Fruit fly (Drosophila melanogaster) whole organism, pupa: Measurements from ENCODE around the gene Afg3l2.

Source experiments
- CG10348 ChIP-seq: fragments of 200-800 bp; sonication (Bioruptor generic); IDR thresholded peaks from 2 replicates; pipeline ENCODE4 v1.3.6; 2022; ENCODE audit warnings: missing biosample characterization, missing genetic modification characterization
- CG12605 ChIP-seq: fragments of 200-800 bp; sonication (Bioruptor generic); IDR thresholded peaks from 2 replicates; pipeline ENCODE4 v1.3.6; 2022; ENCODE audit warnings: missing biosample characterization, missing genetic modification characterization
- CG13204 ChIP-seq: fragments of 200-800 bp; sonication (Bioruptor generic); optimal IDR thresholded peaks from 2 replicates; lab custom pipeline; 2018; ENCODE audit warnings: missing biosample characterization, mild to moderate bottlenecking, missing genetic modification characterization, moderate library complexity
- CG14655 ChIP-seq: fragments of 200-800 bp; sonication (Bioruptor generic); optimal IDR thresholded peaks from 3 replicates; lab custom pipeline; 2017; ENCODE audit warnings: mild to moderate bottlenecking, missing biosample characterization, missing genetic modification reagents, missing genetic modification characterization
- CG15710 ChIP-seq: fragments of 200-800 bp; sonication (Bioruptor generic); optimal IDR thresholded peaks from 2 replicates; lab custom pipeline; 2018; ENCODE audit warnings: missing biosample characterization, mild to moderate bottlenecking, missing genetic modification characterization, moderate library complexity
- CG17806 ChIP-seq: fragments of 200-800 bp; sonication (Bioruptor generic); optimal IDR thresholded peaks from 2 replicates; lab custom pipeline; 2018; ENCODE audit warnings: missing biosample characterization, mild to moderate bottlenecking, missing genetic modification characterization, moderate library complexity
- CG32121 ChIP-seq: fragments of 200-800 bp; sonication (Bioruptor generic); IDR thresholded peaks from 2 replicates; pipeline ENCODE4 v1.3.6; 2022; ENCODE audit warnings: missing biosample characterization, missing genetic modification characterization
- CG34367 ChIP-seq: fragments of 200-800 bp; sonication (Bioruptor generic); optimal IDR thresholded peaks from 2 replicates; lab custom pipeline; 2018; ENCODE audit warnings: missing biosample characterization, mild to moderate bottlenecking, missing genetic modification characterization
- CG4496 ChIP-seq: fragments of 200-800 bp; sonication (Bioruptor generic); IDR thresholded peaks from 3 replicates; pipeline ENCODE4 v1.3.6; 2022; ENCODE audit warnings: missing biosample characterization, missing genetic modification characterization
- CG8159 ChIP-seq: fragments of 200-800 bp; sonication (Bioruptor generic); optimal IDR thresholded peaks from 3 replicates; lab custom pipeline; 2018; ENCODE audit warnings: missing biosample characterization, mild to moderate bottlenecking, missing genetic modification characterization, moderate library complexity
- CG8301 ChIP-seq: fragments of 200-800 bp; sonication (Bioruptor generic); optimal IDR thresholded peaks from 2 replicates; lab custom pipeline; 2018; ENCODE audit warnings: missing biosample characterization, mild to moderate bottlenecking, missing genetic modification characterization
- CG9948 ChIP-seq: fragments of 200-800 bp; sonication (Bioruptor generic); optimal IDR thresholded peaks from 2 replicates; lab custom pipeline; 2018; ENCODE audit warnings: missing biosample characterization, mild to moderate bottlenecking, missing genetic modification characterization, moderate library complexity
- D1 ChIP-seq: fragments of 200-800 bp; sonication (Bioruptor generic); optimal IDR thresholded peaks from 2 replicates; lab custom pipeline; 2018; ENCODE audit warnings: missing biosample characterization, mild to moderate bottlenecking, missing genetic modification characterization, moderate library complexity
- EcR ChIP-seq: fragments of 200-800 bp; sonication (Bioruptor generic); optimal IDR thresholded peaks from 3 replicates; lab custom pipeline; 2019; ENCODE audit warnings: missing biosample characterization, missing genetic modification characterization, mild to moderate bottlenecking, moderate library complexity, missing genetic modification reagents
- Ets98B ChIP-seq: fragments of 200-800 bp; sonication (Bioruptor generic); IDR thresholded peaks from 2 replicates; pipeline ENCODE4 v1.3.6; 2022; ENCODE audit warnings: missing biosample characterization, missing genetic modification characterization
- Pif1A ChIP-seq: fragments of 200-800 bp; sonication (Bioruptor generic); optimal IDR thresholded peaks from 3 replicates; lab custom pipeline; 2016; ENCODE audit warnings: missing biosample characterization, missing genetic modification characterization
- Pif1B ChIP-seq: fragments of 200-800 bp; sonication (Bioruptor generic); optimal IDR thresholded peaks from 3 replicates; lab custom pipeline; 2016; ENCODE audit warnings: missing biosample characterization, missing genetic modification characterization
- Snoo ChIP-seq: fragments of 200-800 bp; sonication (Bioruptor generic); optimal IDR thresholded peaks from 3 replicates; lab custom pipeline; 2017; ENCODE audit warnings: missing biosample characterization, mild to moderate bottlenecking, missing genetic modification characterization, inconsistent platforms
- fd96Ca ChIP-seq: fragments of 200-800 bp; sonication (Bioruptor generic); IDR thresholded peaks from 3 replicates; pipeline ENCODE4 v1.3.6; 2022; ENCODE audit warnings: missing biosample characterization, missing genetic modification characterization
- gl ChIP-seq: fragments of 200-800 bp; sonication (Bioruptor generic); optimal IDR thresholded peaks from 2 replicates; lab custom pipeline; 2018; ENCODE audit warnings: missing biosample characterization, mild to moderate bottlenecking, missing genetic modification characterization
- rn ChIP-seq: fragments of 200-800 bp; sonication (Bioruptor generic); IDR thresholded peaks from 2 replicates; pipeline ENCODE4 v1.3.6; 2022; ENCODE audit warnings: missing biosample characterization, missing genetic modification characterization

The Afg3l2 gene

DNA sequence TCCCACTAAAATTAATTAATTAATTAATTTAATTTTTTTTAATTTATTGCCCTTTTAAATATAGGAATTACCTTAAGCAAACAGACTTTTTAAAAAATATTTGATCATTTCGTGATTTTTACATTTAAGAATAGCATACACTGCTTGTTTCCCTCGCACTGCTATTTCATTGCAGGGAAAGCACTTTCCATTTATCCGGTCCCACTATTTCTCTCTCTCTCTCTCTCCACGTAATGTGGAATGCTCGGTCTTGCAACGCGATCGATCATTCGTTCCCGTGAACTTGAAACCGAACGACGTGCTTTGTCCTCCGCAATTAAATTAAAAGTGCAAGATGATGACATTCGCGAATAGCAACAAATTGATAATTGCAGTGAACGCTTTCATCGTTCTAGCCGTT is 3.7 kb upstream of the Afg3l2 start:
- TF ChIP-seq rn (GFP tag; lab: Robert Waterston, UW): no peak
- TF ChIP-seq CG32121 (GFP tag; lab: Robert Waterston, UW): no peak
- no peak for TF ChIP-seq D1 (tag; lab: Kevin White, UChicago)
- TF ChIP-seq CG15710: no peak
- TF ChIP-seq, all 21 proteins: peak for 0

DNA sequence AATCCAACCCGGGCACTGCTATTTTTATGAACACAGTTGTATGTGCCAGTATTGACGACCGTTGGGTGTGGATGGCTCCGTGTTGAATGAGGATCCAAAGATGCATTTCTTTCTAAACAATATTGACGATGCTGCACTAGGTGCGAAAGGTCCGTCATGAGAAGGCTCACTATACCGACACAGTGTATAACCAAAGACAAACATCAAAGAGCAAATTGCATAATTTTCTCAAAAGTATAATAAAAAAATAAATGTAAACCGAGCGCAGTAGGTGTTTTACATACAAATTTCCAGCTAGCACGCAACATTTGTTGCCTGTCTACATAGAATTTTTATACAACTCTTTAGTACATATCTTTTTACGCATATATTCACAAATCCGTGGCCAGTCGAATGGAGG is 1.2 kb upstream of the Afg3l2 start, which contains the start of gene CG7707:
Gene CG7707, plus strand, starts transcription at position 301 of the 400 bp plus-strand sequence.
- TF ChIP-seq Pif1A (GFP tag; lab: Kevin White, UChicago) (no peak), CG8301 (tag; lab: Kevin White, UChicago) (no peak), rn (GFP tag; lab: Robert Waterston, UW) (no peak), CG34367 (tag; lab: Kevin White, UChicago) (no peak), D1 (tag; lab: Kevin White, UChicago) (no peak)

DNA sequence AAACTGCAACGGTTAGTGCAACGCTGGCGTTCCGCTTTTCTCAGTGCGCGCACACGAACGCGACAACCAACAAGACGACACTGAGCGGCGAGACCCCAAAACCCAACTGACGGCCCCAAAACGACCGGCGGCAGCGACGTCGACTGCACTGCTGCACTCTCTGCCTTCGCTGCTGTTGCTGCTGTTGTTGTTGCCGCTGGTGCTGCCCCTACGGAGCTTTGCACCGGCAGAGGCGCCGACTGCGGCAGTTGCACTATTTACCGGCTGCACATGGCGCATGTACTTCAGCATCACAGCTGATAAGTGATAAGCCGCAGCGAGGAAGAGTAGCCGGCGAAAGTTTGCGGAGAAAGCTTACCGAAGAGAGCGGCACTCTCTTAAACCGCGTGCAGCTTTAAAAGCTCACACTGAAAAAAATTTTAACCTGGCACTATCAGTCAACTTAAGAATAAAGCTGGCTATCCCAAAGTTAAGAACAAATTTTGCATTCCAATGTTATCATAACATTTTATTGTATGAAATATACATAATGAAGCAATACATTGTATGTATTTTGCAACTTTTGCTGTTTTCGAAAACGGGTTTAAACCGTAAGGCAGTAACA is 3.7 kb downstream of the Afg3l2 start, which contains the start of gene Rbp6:
Gene Rbp6, minus strand, starts transcription at position 84 of the 604 bp plus-strand sequence.
- peak; percentile 59 for TF ChIP-seq CG14655
- TF ChIP-seq CG4496 (GFP tag; lab: Robert Waterston, UW): peak; percentile 75
- TF ChIP-seq CG34367 (tag; lab: Kevin White, UChicago): no peak
- TF ChIP-seq CG8301 (tag; lab: Kevin White, UChicago): peak; percentile 49
- TF ChIP-seq CG10348 (GFP tag; lab: Robert Waterston, UW): peak; percentile 15; the same call in 1 of the 2 replicates
- TF ChIP-seq EcR (GFP tag; lab: Kevin White, UChicago): no peak
- TF ChIP-seq rn (GFP tag; lab: Robert Waterston, UW): no peak
- peak; percentile 35 for TF ChIP-seq Snoo (tag; lab: Kevin White, UChicago)
- no peak for TF ChIP-seq D1 (tag; lab: Kevin White, UChicago)
- TF ChIP-seq CG17806: peak; percentile 37
- peak; percentile 63 for TF ChIP-seq CG13204 (GFP tag; lab: Kevin White, UChicago)
- peak; percentile 34 for TF ChIP-seq Pif1B (GFP tag; lab: Kevin White, UChicago)
- peak; percentile 64 for TF ChIP-seq Ets98B (GFP tag; lab: Robert Waterston, UW)
- no peak for TF ChIP-seq CG15710
- peak; percentile 41; the same call in 1 of the 2 replicates for TF ChIP-seq CG32121 (GFP tag; lab: Robert Waterston, UW)
- TF ChIP-seq CG8159 (tag; lab: Kevin White, UChicago): no peak
- no peak for TF ChIP-seq CG12605 (GFP tag; lab: Robert Waterston, UW)
- TF ChIP-seq Pif1A (GFP tag; lab: Kevin White, UChicago): peak; percentile 41
- no peak for TF ChIP-seq gl (tag; lab: Kevin White, UChicago)
- TF ChIP-seq CG9948 (tag; lab: Kevin White, UChicago): peak; percentile 33
- TF ChIP-seq fd96Ca (GFP tag; lab: Robert Waterston, UW): peak; percentile 34; the same call in 1 of the 3 replicates

DNA sequence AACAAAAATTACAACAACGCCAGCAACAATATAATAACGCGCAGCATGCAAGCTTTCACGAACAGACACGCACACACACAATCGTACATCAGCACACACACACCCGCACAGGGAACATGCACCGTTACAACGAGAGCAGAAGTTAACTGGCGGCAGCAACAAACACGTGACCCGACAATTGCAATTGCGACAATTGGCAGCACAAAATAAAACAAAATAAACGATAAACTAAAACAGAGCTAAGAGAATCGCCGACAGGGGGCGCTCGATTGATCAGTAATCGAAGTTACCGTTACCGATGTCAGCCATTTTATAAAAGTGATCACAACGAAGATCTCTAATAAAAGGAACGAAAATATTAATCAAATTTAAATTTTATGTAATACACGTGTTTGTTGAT is 4.9 kb downstream of the Afg3l2 start:
- TF ChIP-seq rn (GFP tag; lab: Robert Waterston, UW): no peak

dm6 chr3L:17226330-17226729 is 15.6 kb downstream of the Afg3l2 start:
- TF ChIP-seq CG8301 (tag; lab: Kevin White, UChicago) (peak; percentile 32), CG34367 (tag; lab: Kevin White, UChicago) (no peak), CG4496 (GFP tag; lab: Robert Waterston, UW) (0 out of 3 replicates have a peak, but pooled peaks have one; percentile 36), fd96Ca (GFP tag; lab: Robert Waterston, UW) (0 out of 3 replicates have a peak, but pooled peaks have one; percentile 14), CG8159 (tag; lab: Kevin White, UChicago) (peak; percentile 66), Ets98B (GFP tag; lab: Robert Waterston, UW) (no peak), CG15710 (no peak), CG10348 (GFP tag; lab: Robert Waterston, UW) (no peak), CG14655 (peak; percentile 45), CG32121 (GFP tag; lab: Robert Waterston, UW) (no peak)

DNA sequence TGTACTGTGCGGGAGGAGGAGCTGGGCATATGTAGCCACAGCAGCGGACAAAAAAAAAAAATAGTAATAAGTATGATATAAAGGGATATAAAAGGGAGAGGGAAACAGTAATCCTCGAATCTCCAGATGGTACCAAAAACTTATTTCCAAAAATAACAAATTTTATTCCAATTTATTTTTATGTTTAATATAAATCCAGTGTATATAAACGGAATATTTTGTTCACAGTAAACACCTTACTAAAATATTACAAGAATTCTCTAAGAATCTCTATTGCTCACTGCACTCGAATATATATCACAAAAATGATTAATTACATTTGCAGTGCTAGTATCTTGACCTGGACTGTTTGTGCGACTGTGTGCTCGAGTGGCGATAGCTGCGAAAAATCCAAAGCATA is 22.6 kb downstream of the Afg3l2 start:
- TF ChIP-seq CG4496 (GFP tag; lab: Robert Waterston, UW) (no peak), fd96Ca (GFP tag; lab: Robert Waterston, UW) (no peak), CG8301 (tag; lab: Kevin White, UChicago) (peak; percentile 28), CG14655 (peak; percentile 54), CG8159 (tag; lab: Kevin White, UChicago) (peak; percentile 4)

DNA sequence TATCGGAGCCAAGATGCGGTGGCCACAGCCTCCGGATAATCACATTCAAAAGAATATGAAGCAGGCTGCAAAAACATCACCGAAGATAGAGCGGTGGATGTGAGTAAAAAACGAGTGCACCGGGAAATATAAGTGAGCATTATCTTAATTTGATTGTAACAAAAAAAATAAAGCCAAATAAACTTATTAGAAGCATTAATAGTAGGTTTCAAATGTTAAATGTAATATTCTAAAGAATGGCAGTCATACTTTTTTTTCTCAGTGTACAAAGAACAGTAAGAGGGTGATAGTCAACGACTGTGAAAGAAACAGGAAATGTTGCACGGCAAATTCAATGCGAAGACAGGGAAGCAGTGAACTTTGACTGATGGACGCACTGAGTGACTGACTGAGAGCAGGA is 25.7 kb downstream of the Afg3l2 start:
- TF ChIP-seq CG12605 (GFP tag; lab: Robert Waterston, UW): no peak
- TF ChIP-seq CG34367 (tag; lab: Kevin White, UChicago): peak; percentile 31
- no peak for TF ChIP-seq CG4496 (GFP tag; lab: Robert Waterston, UW)
- TF ChIP-seq fd96Ca (GFP tag; lab: Robert Waterston, UW): no peak
- TF ChIP-seq CG8301 (tag; lab: Kevin White, UChicago): peak; percentile 43
- TF ChIP-seq gl (tag; lab: Kevin White, UChicago): no peak
- no peak for TF ChIP-seq CG32121 (GFP tag; lab: Robert Waterston, UW)
- TF ChIP-seq Pif1B (GFP tag; lab: Kevin White, UChicago): no peak
- TF ChIP-seq Snoo (tag; lab: Kevin White, UChicago): no peak
- TF ChIP-seq Ets98B (GFP tag; lab: Robert Waterston, UW): no peak
- peak; percentile 60 for TF ChIP-seq CG8159 (tag; lab: Kevin White, UChicago)
- no peak for TF ChIP-seq EcR (GFP tag; lab: Kevin White, UChicago)
- TF ChIP-seq CG14655: peak; percentile 19
- peak; percentile 16 for TF ChIP-seq CG17806
- peak; percentile 9 for TF ChIP-seq Pif1A (GFP tag; lab: Kevin White, UChicago)
- peak; percentile 36 for TF ChIP-seq CG9948 (tag; lab: Kevin White, UChicago)
- no peak for TF ChIP-seq CG10348 (GFP tag; lab: Robert Waterston, UW)
- TF ChIP-seq rn (GFP tag; lab: Robert Waterston, UW): no peak
- TF ChIP-seq CG15710: peak; percentile 58
- TF ChIP-seq CG13204 (GFP tag; lab: Kevin White, UChicago): peak; percentile 14
- no peak for TF ChIP-seq D1 (tag; lab: Kevin White, UChicago)
